Worm (Caenorhabditis elegans) whole organism, L4 larva: ENCODE data around the gene tbx-43.

Source experiments
- Y5F2A.4 ChIP-seq: fragments of 200-800 bp; sonication (Bioruptor generic); optimal IDR thresholded peaks from 2 replicates; lab custom pipeline; 2018; ENCODE audit warnings: mild to moderate bottlenecking, missing genetic modification characterization, missing compliant biosample characterization
- ama-1 ChIP-seq: fragments of 150-350 bp; optimal IDR thresholded peaks from 2 replicates; lab custom pipeline; 2014; ENCODE audit warnings: inconsistent platforms, mixed read lengths
- ceh-44 ChIP-seq: fragments of 200-800 bp; sonication (Bioruptor generic); IDR thresholded peaks from 2 replicates; pipeline ENCODE4 v1.3.6; 2022; ENCODE audit warnings: missing genetic modification reagents, missing genetic modification characterization, missing compliant biosample characterization
- cey-2 ChIP-seq: sonication (generic microtip); optimal IDR thresholded peaks from 3 replicates; lab custom pipeline; 2017; ENCODE audit warnings: missing genetic modification characterization, mild to moderate bottlenecking, missing compliant biosample characterization, antibody characterized with exemption, borderline replicate concordance; ENCODE audit not compliant: insufficient read depth
- daf-12 ChIP-seq: fragments of 150-350 bp; optimal IDR thresholded peaks from 2 replicates; lab custom pipeline; 2014; ENCODE audit warnings: missing biosample characterization, missing genetic modification reagents, missing genetic modification characterization
- dmd-6 ChIP-seq: fragments of 200-800 bp; sonication (Bioruptor generic); IDR thresholded peaks from 2 replicates; pipeline ENCODE4 v1.3.6; 2022; ENCODE audit warnings: missing genetic modification reagents, missing genetic modification characterization, missing compliant biosample characterization
- dpl-1 ChIP-seq: fragments of 150-350 bp; optimal IDR thresholded peaks from 2 replicates; lab custom pipeline; 2014; ENCODE audit warnings: missing biosample characterization, missing genetic modification reagents, missing genetic modification characterization
- fkh-10 ChIP-seq: fragments of 150-350 bp; optimal IDR thresholded peaks from 2 replicates; lab custom pipeline; 2014; ENCODE audit warnings: missing biosample characterization, missing genetic modification reagents, missing genetic modification characterization
- fos-1 ChIP-seq: fragments of 150-350 bp; optimal IDR thresholded peaks from 2 replicates; lab custom pipeline; 2014; ENCODE audit warnings: missing biosample characterization, missing genetic modification characterization
- jun-1 ChIP-seq: fragments of 150-350 bp; optimal IDR thresholded peaks from 2 replicates; lab custom pipeline; 2014; ENCODE audit warnings: missing biosample characterization, missing genetic modification reagents, missing genetic modification characterization
- lin-38 ChIP-seq: fragments of 200-800 bp; sonication (Bioruptor generic); IDR thresholded peaks from 2 replicates; pipeline ENCODE4 v1.3.6; 2022; ENCODE audit warnings: missing genetic modification reagents, missing genetic modification characterization, missing compliant biosample characterization
- pqm-1 ChIP-seq: sonication (generic microtip); optimal IDR thresholded peaks from 2 replicates; lab custom pipeline; 2017; ENCODE audit warnings: missing biosample characterization, missing genetic modification characterization
- vab-7 ChIP-seq: fragments of 200-800 bp; sonication (Bioruptor generic); IDR thresholded peaks from 2 replicates; pipeline ENCODE4 v1.3.6; 2022; ENCODE audit warnings: missing genetic modification reagents, missing genetic modification characterization, missing compliant biosample characterization
- zag-1 ChIP-seq: fragments of 150-350 bp; optimal IDR thresholded peaks from 2 replicates; lab custom pipeline; 2014; ENCODE audit warnings: missing biosample characterization, missing genetic modification characterization

DNA sequence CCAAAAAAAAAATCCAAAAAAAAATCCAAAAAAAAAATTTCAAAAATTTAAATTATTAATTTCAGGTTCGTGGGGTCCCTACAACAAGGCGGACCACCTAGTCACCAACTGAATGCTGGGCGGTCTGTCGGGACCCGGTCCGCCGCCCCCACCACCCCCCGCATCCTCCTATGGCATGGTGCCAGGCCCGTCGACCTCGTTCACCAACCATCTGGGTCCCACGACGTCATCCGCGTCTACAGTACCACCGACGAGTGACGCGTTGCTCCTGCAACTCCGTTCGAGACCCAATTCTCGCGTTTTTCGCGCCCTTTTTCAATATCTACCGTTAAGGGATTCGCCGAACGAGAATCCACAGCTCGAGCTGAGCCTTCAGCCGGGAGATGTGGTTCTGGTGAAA lies 19.1 kb upstream of the tbx-43 start:
- TF ChIP-seq cey-2 (tag; lab: Kevin White, UChicago) (no peak), fkh-10 (no peak), ceh-44 (GFP tag; lab: Robert Waterston, UW) (no peak), daf-12 (tag; lab: Kevin White, UChicago) (no peak), dpl-1 (GFP tag; lab: Kevin White, UChicago) (no peak), dmd-6 (GFP tag; lab: Robert Waterston, UW) (no peak), zag-1 (tag; lab: Kevin White, UChicago) (no peak), ama-1 (lab: Kevin White, UChicago) (no peak), vab-7 (no peak), jun-1 (tag; lab: Kevin White, UChicago) (no peak), Y5F2A.4 (no peak), lin-38 (GFP tag; lab: Robert Waterston, UW) (no peak), fos-1 (tag; lab: Kevin White, UChicago) (no peak), pqm-1 (tag; lab: Kevin White, UChicago) (no peak)
